Fruit fly (Drosophila melanogaster): ENCODE measurements around the gene ben.

DNA sequence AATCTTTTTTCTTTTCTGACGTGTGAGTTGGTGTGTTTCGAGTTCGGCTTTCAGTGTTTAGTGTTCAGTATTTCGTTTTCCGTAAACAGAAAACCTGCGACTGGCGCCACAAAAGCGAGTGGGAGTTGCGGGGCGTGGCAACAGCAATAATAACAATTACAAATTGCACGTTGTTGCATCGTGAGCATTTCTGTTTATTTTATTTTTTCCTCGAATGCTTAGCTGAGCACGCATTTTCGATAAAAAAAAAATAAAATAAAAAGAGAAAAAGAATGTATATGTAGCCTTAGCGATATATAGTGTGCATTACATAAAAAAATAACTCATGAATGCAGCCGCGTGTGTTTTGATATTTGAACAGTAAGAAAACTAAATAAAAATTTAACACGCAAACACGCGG, 31.3 kb upstream of the ben start:
- TF ChIP-seq insv (optimal IDR thresholded peaks at IDR 0.05): no peak
- TF ChIP-seq psq (optimal IDR thresholded peaks at IDR 0.05): no peak
- no peak for TF ChIP-seq ttk (optimal IDR thresholded peaks at IDR 0.05)
- no peak for TF ChIP-seq Myc (optimal IDR thresholded peaks at IDR 0.05)
- TF ChIP-seq Sin3A (optimal IDR thresholded peaks at IDR 0.05): no peak
- TF ChIP-seq h (optimal IDR thresholded peaks at IDR 0.05): no peak
